Fruit fly (Drosophila melanogaster): ENCODE data around the gene CG10561.

CG10561 gene

dm6 chr2L:19131905-19132402 is 17.8 kb downstream of the CG10561 start, which contains the start of the genes AsnRS and DCTN6-p27:
Gene AsnRS (minus strand): TSS chr2L:19131954.
Gene DCTN6-p27 (plus strand): TSS chr2L:19132323.
- peak; percentile 91 for TF ChIP-seq CG1620 (GFP tag; optimal IDR thresholded peaks at IDR 0.05)
- TF ChIP-seq ovo (GFP tag; optimal IDR thresholded peaks at IDR 0.05), result peak; percentile 34
- TF ChIP-seq CG7101 (tag; optimal IDR thresholded peaks at IDR 0.05), result peak; percentile 77
- TF ChIP-seq Mnt (GFP tag; optimal IDR thresholded peaks at IDR 0.05), result peak; percentile 88
- peak; percentile 72 for TF ChIP-seq CG7045 (GFP tag; optimal IDR thresholded peaks at IDR 0.05)
- TF ChIP-seq CG5204 (GFP tag; optimal IDR thresholded peaks at IDR 0.05), result no peak
- TF ChIP-seq Hr96 (GFP tag; optimal IDR thresholded peaks at IDR 0.05), result peak; percentile 41
- TF ChIP-seq toe (GFP tag; optimal IDR thresholded peaks at IDR 0.05), result peak; percentile 86
- peak; percentile 45 for TF ChIP-seq CG12768 (GFP tag; optimal IDR thresholded peaks at IDR 0.05)
- peak; percentile 60 for TF ChIP-seq tj (GFP tag; optimal IDR thresholded peaks at IDR 0.05)
- TF ChIP-seq CG33017 (tag; optimal IDR thresholded peaks at IDR 0.05), result peak; percentile 57
- peak; percentile 57 for TF ChIP-seq CG14711 (tag; optimal IDR thresholded peaks at IDR 0.05)
- no peak for TF ChIP-seq kay (GFP tag; ENCODE audit: borderline replicate concordance)
- peak; percentile 23 for TF ChIP-seq cic (GFP tag; optimal IDR thresholded peaks at IDR 0.05)
- peak; percentile 75 for TF ChIP-seq CG11617 (GFP tag; optimal IDR thresholded peaks at IDR 0.05)
- peak; percentile 40 for TF ChIP-seq Clk (GFP tag; optimal IDR thresholded peaks at IDR 0.05)
- peak; percentile 68 for TF ChIP-seq pad (GFP tag; optimal IDR thresholded peaks at IDR 0.05)
- TF ChIP-seq cnc (optimal IDR thresholded peaks at IDR 0.05), result no peak
- TF ChIP-seq bab1 (GFP tag; optimal IDR thresholded peaks at IDR 0.05), result peak; percentile 78
- TF ChIP-seq Crg-1 (GFP tag; optimal IDR thresholded peaks at IDR 0.05), result peak; percentile 69

dm6 chr2L:19133465-19134365 is 19.5 kb downstream of the CG10561 start, which contains the start of gene brat:
Gene brat (plus strand): TSS chr2L:19133816.
- TF ChIP-seq cic (GFP tag; optimal IDR thresholded peaks at IDR 0.05) (no peak), CG14711 (tag; optimal IDR thresholded peaks at IDR 0.05) (no peak), Mnt (GFP tag; optimal IDR thresholded peaks at IDR 0.05) (peak; percentile 97), CG5204 (GFP tag; optimal IDR thresholded peaks at IDR 0.05) (peak; percentile 51), CG12768 (GFP tag; optimal IDR thresholded peaks at IDR 0.05) (no peak), Hr96 (GFP tag; optimal IDR thresholded peaks at IDR 0.05) (peak; percentile 45), CG7045 (GFP tag; optimal IDR thresholded peaks at IDR 0.05) (no peak), bab1 (GFP tag; optimal IDR thresholded peaks at IDR 0.05) (peak; percentile 7), Crg-1 (GFP tag; optimal IDR thresholded peaks at IDR 0.05) (peak; percentile 64), CG11617 (GFP tag; optimal IDR thresholded peaks at IDR 0.05) (peak; percentile 45), Clk (GFP tag; optimal IDR thresholded peaks at IDR 0.05) (no peak), pad (GFP tag; optimal IDR thresholded peaks at IDR 0.05) (no peak), toe (GFP tag; optimal IDR thresholded peaks at IDR 0.05) (peak; percentile 77), ovo (GFP tag; optimal IDR thresholded peaks at IDR 0.05) (no peak), kay (GFP tag; ENCODE audit: borderline replicate concordance) (no peak), cnc (optimal IDR thresholded peaks at IDR 0.05) (no peak), CG33017 (tag; optimal IDR thresholded peaks at IDR 0.05) (no peak), CG7101 (tag; optimal IDR thresholded peaks at IDR 0.05) (peak; percentile 61), tj (GFP tag; optimal IDR thresholded peaks at IDR 0.05) (peak; percentile 100), CG1620 (GFP tag; optimal IDR thresholded peaks at IDR 0.05) (peak; percentile 74)

- TF ChIP-seq CG14711 (tag; optimal IDR thresholded peaks at IDR 0.05) (no peak), tj (GFP tag; optimal IDR thresholded peaks at IDR 0.05) (no peak), CG1620 (GFP tag; optimal IDR thresholded peaks at IDR 0.05) (no peak), Clk (GFP tag; optimal IDR thresholded peaks at IDR 0.05) (no peak), Hr96 (GFP tag; optimal IDR thresholded peaks at IDR 0.05) (no peak), bab1 (GFP tag; optimal IDR thresholded peaks at IDR 0.05) (no peak), CG5204 (GFP tag; optimal IDR thresholded peaks at IDR 0.05) (no peak), pad (GFP tag; optimal IDR thresholded peaks at IDR 0.05) (no peak), Crg-1 (GFP tag; optimal IDR thresholded peaks at IDR 0.05) (no peak), CG7045 (GFP tag; optimal IDR thresholded peaks at IDR 0.05) (no peak), cnc (optimal IDR thresholded peaks at IDR 0.05) (no peak), CG7101 (tag; optimal IDR thresholded peaks at IDR 0.05) (no peak), CG12768 (GFP tag; optimal IDR thresholded peaks at IDR 0.05) (no peak), CG33017 (tag; optimal IDR thresholded peaks at IDR 0.05) (no peak), CG11617 (GFP tag; optimal IDR thresholded peaks at IDR 0.05) (no peak), kay (GFP tag; ENCODE audit: borderline replicate concordance) (no peak), toe (GFP tag; optimal IDR thresholded peaks at IDR 0.05) (no peak), ovo (GFP tag; optimal IDR thresholded peaks at IDR 0.05) (no peak), Mnt (GFP tag; optimal IDR thresholded peaks at IDR 0.05) (no peak)
Observed at dm6 chr2L:19134366-19134689, 20.1 kb downstream of the CG10561 start.

DNA sequence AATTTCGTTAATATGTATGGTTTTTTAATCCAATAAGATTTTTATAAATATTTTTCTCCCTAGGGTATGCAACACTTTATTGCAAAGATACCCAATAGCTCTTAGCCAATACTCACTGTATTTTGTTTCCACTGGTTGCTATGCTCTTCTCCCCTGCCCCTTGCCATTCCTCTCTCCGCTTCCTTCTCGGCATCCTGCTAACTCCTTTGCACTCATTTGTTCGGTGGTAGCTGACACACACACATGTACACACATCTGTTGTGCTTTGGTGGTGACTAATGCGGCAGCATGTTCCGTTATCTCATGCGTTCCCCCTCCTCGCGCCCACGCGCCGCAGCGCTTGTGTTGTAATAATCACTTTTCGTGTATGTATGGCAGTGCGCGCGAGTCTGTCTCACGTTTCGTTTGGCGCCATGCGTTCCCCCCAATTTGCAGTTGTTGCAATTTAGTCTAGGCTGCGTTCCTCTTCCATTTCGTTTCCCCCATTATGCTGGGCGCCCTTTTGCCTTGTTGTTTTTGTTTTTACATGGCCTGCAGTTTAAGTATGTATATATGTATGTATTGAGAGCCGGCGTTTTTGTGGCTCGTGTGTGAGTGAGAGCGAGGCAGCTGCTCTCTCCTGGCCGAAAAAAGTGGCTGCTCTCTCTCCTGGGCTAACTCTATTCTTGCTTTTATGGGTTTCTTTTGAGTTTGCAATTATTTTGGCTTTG is 20.8 kb downstream of the CG10561 start, which contains the start of gene Polr1D:
Gene Polr1D (minus strand): TSS at position 420 of the 710 bp plus-strand sequence.
- no peak for TF ChIP-seq CG14711 (tag; optimal IDR thresholded peaks at IDR 0.05)
- peak; percentile 98 for TF ChIP-seq pad (GFP tag; optimal IDR thresholded peaks at IDR 0.05)
- TF ChIP-seq Mnt (GFP tag; optimal IDR thresholded peaks at IDR 0.05), result peak; percentile 50
- TF ChIP-seq CG7101 (tag; optimal IDR thresholded peaks at IDR 0.05), result no peak
- no peak for TF ChIP-seq CG11617 (GFP tag; optimal IDR thresholded peaks at IDR 0.05)
- TF ChIP-seq tj (GFP tag; optimal IDR thresholded peaks at IDR 0.05), result peak; percentile 92
- TF ChIP-seq Hr96 (GFP tag; optimal IDR thresholded peaks at IDR 0.05), result no peak
- TF ChIP-seq cnc (optimal IDR thresholded peaks at IDR 0.05), result no peak
- peak; percentile 80 for TF ChIP-seq ovo (GFP tag; optimal IDR thresholded peaks at IDR 0.05)
- TF ChIP-seq CG7045 (GFP tag; optimal IDR thresholded peaks at IDR 0.05), result no peak
